Worm (Caenorhabditis elegans): Measurements from ENCODE around the gene ZK546.19.

DNA sequence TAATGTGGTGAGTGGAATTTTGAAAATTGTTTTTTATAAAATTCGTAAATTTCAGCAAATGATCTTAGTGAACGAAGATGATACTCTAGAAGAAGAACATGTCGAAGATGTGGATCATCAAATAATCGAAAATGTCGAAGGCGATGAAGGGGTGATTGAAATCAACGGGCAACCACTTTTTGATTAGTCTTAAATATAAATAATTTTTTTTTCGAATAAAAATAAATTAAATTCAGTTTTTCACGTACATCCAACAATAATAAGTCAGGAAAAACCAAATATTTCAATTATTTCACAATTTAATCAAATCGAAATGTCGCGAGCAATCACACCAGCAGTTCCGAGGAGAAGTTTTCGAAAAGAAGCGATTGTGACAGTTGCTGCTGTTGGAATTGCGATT is 3.8 kb upstream of the ZK546.19 start, which contains the start of gene ZK546.4:
- TF ChIP-seq W03F9.2 (tag; optimal IDR thresholded peaks at IDR 0.05), result no peak
- TF ChIP-seq dao-5 (tag; optimal IDR thresholded peaks at IDR 0.05), result no peak
